Worm (Caenorhabditis elegans): ENCODE measurements around the gene B0294.1.

Gene B0294.1

ce11 chrX:1909353-1909752, 12.2 kb upstream of the B0294.1 start (continued):
- no peak for TF ChIP-seq T07F8.4 (tag; optimal IDR thresholded peaks at IDR 0.05)
- no peak for TF ChIP-seq ceh-58 (GFP tag; IDR thresholded peaks at IDR 0.05)
- TF ChIP-seq Y53F4B.3 (GFP tag; IDR thresholded peaks at IDR 0.05) = no peak
- TF ChIP-seq B0035.1 (tag; optimal IDR thresholded peaks at IDR 0.05) = peak; percentile 48
- TF ChIP-seq T26A5.8 (tag; optimal IDR thresholded peaks at IDR 0.05) = no peak
- no peak for TF ChIP-seq F37B4.10 (GFP tag; IDR thresholded peaks at IDR 0.05)
- TF ChIP-seq ZK185.1 (tag; optimal IDR thresholded peaks at IDR 0.05; ENCODE audit: poor library complexity, severe bottlenecking) = no peak
- peak; percentile 95 for TF ChIP-seq K11D2.4 (GFP tag; IDR thresholded peaks at IDR 0.05)
- TF ChIP-seq xnd-1 (tag; optimal IDR thresholded peaks at IDR 0.05) = no peak
- TF ChIP-seq madf-3 (GFP tag; IDR thresholded peaks at IDR 0.05) = no peak
- no peak for TF ChIP-seq ceh-91 (GFP tag; IDR thresholded peaks at IDR 0.05)
- TF ChIP-seq ztf-18 (tag; optimal IDR thresholded peaks at IDR 0.05) = no peak
- TF ChIP-seq gei-17 (GFP tag; optimal IDR thresholded peaks at IDR 0.05) = peak; percentile 95

ce11 chrX:1907009-1907408, 9.9 kb upstream of the B0294.1 start:
- no peak for TF ChIP-seq D2030.7 (GFP tag; IDR thresholded peaks at IDR 0.05)
- no peak for TF ChIP-seq ceh-79 (tag; optimal IDR thresholded peaks at IDR 0.05)
- TF ChIP-seq B0035.1 (tag; optimal IDR thresholded peaks at IDR 0.05) = no peak
- no peak for TF ChIP-seq zfh-2 (GFP tag; conservative IDR thresholded peaks at IDR 0.05)
- TF ChIP-seq snpc-1.1 (tag; optimal IDR thresholded peaks at IDR 0.05; ENCODE audit: insufficient read depth) = no peak
- no peak for TF ChIP-seq F52B5.7 (tag; optimal IDR thresholded peaks at IDR 0.05)
- TF ChIP-seq lin-40 (tag; optimal IDR thresholded peaks at IDR 0.05) = no peak
- no peak for TF ChIP-seq nhr-179 (tag; optimal IDR thresholded peaks at IDR 0.05)
- no peak for TF ChIP-seq madf-6 (GFP tag; IDR thresholded peaks at IDR 0.05)
- no peak for TF ChIP-seq let-526 (GFP tag; IDR thresholded peaks at IDR 0.05)
- TF ChIP-seq madf-10 (tag; optimal IDR thresholded peaks at IDR 0.05) = no peak
- TF ChIP-seq snpc-3.4 (tag; optimal IDR thresholded peaks at IDR 0.05) = no peak
- TF ChIP-seq rpc-1 (optimal IDR thresholded peaks at IDR 0.05) = no peak
- TF ChIP-seq rpc-1 (tag; optimal IDR thresholded peaks at IDR 0.05) = no peak
- no peak for TF ChIP-seq unc-62 (GFP tag; optimal IDR thresholded peaks at IDR 0.05)
- TF ChIP-seq tbx-9 (tag; optimal IDR thresholded peaks at IDR 0.05; ENCODE audit: borderline replicate concordance) = no peak
- TF ChIP-seq fkh-3 (tag; optimal IDR thresholded peaks at IDR 0.05) = no peak
- TF ChIP-seq nhr-120 (GFP tag; IDR thresholded peaks at IDR 0.05) = no peak
- no peak for TF ChIP-seq ets-4 (GFP tag; optimal IDR thresholded peaks at IDR 0.05)
- TF ChIP-seq K11D2.4 (GFP tag; IDR thresholded peaks at IDR 0.05) = no peak

ce11 chrX:1901480-1901879, 4.3 kb upstream of the B0294.1 start:
- no peak for TF ChIP-seq K12H6.12 (tag; optimal IDR thresholded peaks at IDR 0.05)
- TF ChIP-seq him-1 (tag; optimal IDR thresholded peaks at IDR 0.05) = no peak
- no peak for TF ChIP-seq rec-8 (tag; optimal IDR thresholded peaks at IDR 0.05)
- TF ChIP-seq ekl-4 (GFP tag; IDR thresholded peaks at IDR 0.05) = no peak
- no peak for TF ChIP-seq ztf-6 (GFP tag; IDR thresholded peaks at IDR 0.05)
- TF ChIP-seq F10E7.11 (tag; optimal IDR thresholded peaks at IDR 0.05) = no peak
- no peak for TF ChIP-seq chd-7 (tag; optimal IDR thresholded peaks at IDR 0.05)
- no peak for TF ChIP-seq madf-10 (tag; optimal IDR thresholded peaks at IDR 0.05)
- TF ChIP-seq F33H1.4 (GFP tag; IDR thresholded peaks at IDR 0.05) = no peak
- no peak for TF ChIP-seq madf-6 (GFP tag; IDR thresholded peaks at IDR 0.05)
- TF ChIP-seq B0261.1 (tag; optimal IDR thresholded peaks at IDR 0.05) = no peak
- no peak for TF ChIP-seq F23B12.7 (tag; optimal IDR thresholded peaks at IDR 0.05; ENCODE audit: insufficient read depth)
- no peak for TF ChIP-seq T07F8.4 (tag; optimal IDR thresholded peaks at IDR 0.05)
- TF ChIP-seq tlf-1 (GFP tag; optimal IDR thresholded peaks at IDR 0.05) = no peak

All from whole organism, young adult.